Fruit fly (Drosophila melanogaster) S2 (cell line): Measurements from ENCODE around the gene PTPMT1.

Experiments
- CG8478 ChIP-seq: fragments of >200 bp; optimal IDR thresholded peaks from 2 replicates; lab custom pipeline; 2018
- CTCF ChIP-seq, 2 experiments: fragments of >200 bp; optimal IDR thresholded peaks; 2 replicates each; lab custom pipeline; 2018

DNA sequence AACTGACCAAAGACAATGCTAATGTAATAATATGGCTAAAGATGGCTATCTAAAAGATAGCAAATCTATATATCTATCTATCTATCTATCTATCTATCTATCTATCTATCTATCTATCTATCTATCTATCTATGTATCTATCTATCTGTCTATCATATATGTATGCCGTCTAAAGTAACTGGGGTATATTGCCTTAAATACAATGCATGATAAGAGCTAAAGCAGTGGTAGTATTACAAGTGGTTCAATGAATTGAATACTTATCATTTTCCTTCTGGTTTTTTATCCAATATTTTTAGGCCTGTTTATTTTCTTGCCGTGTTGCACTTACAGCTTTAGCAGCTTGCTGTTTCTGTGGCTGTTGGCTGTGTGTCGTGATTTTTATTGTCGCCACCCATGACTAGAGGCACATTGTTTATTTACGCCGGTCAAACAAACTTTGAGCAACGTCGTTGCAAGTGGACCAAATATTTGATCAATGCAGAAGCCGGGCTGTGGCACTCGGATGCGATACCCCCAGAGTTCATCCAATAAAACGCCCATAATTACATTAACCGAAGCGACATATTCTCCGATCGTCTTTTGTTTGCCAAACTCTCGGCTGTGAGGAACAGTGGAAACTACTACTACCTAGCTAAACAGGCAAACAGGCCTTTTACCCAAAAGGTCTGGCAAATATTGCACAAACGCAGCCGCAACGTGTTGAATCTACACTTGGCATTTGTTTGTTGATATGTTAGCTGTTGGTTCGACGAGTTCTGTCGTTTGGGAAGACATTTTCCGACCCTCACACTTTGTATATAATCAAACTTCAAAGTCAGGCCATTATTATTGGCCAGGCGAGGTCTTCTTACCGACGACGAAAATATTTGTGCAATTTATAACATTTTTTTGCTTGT, 20.2 kb upstream of the PTPMT1 start:
- no peak for TF ChIP-seq CG8478
- TF ChIP-seq CTCF (optimal IDR thresholded peaks at IDR 0.05; lab: Kevin White, UChicago): no peak
